Fruit fly (Drosophila melanogaster) whole organism, embryonic: ENCODE measurements around the gene Sirup.

Source experiments
- CG10543 ChIP-seq: fragments of 200-800 bp; sonication (Bioruptor generic); optimal IDR thresholded peaks from 3 replicates; lab custom pipeline; 2017; ENCODE audit warnings: missing biosample characterization, mild to moderate bottlenecking, missing genetic modification characterization, moderate library complexity
- CG1602 ChIP-seq: fragments of 200-800 bp; sonication (Bioruptor generic); optimal IDR thresholded peaks from 3 replicates; lab custom pipeline; 2016; ENCODE audit warnings: missing biosample characterization, missing genetic modification characterization
- CG17802 ChIP-seq: fragments of 200-800 bp; sonication (Bioruptor generic); optimal IDR thresholded peaks from 2 replicates; lab custom pipeline; 2018; ENCODE audit warnings: missing biosample characterization, mild to moderate bottlenecking, missing genetic modification characterization, moderate library complexity
- CHES-1-like ChIP-seq: fragments of 200-800 bp; sonication (Bioruptor generic); optimal IDR thresholded peaks from 2 replicates; lab custom pipeline; 2016; ENCODE audit warnings: missing biosample characterization, missing genetic modification characterization
- Hand ChIP-seq: fragments of 200-800 bp; sonication (Bioruptor generic); optimal IDR thresholded peaks from 2 replicates; lab custom pipeline; 2017; ENCODE audit warnings: mild to moderate bottlenecking, missing biosample characterization, missing genetic modification reagents, missing genetic modification characterization
- Sry-δ ChIP-seq: fragments of 200-800 bp; sonication (Bioruptor generic); optimal IDR thresholded peaks from 2 replicates; lab custom pipeline; 2016; ENCODE audit warnings: missing biosample characterization, missing genetic modification characterization
- Trl ChIP-seq, 3 experiments: fragments of >200 bp in 2 of 3; fragments of 200-800 bp in 1 of 3; sonication (Bioruptor generic) in 1 of 3; optimal IDR thresholded peaks; 2 replicates in 1 of 3; 3 replicates in 2 of 3; lab custom pipeline; 2016 to 2017; ENCODE audit warnings: missing biosample characterization in 1 of 3, missing genetic modification characterization in 1 of 3
- bab2 ChIP-seq: fragments of 200-800 bp; sonication (Bioruptor generic); optimal IDR thresholded peaks from 2 replicates; lab custom pipeline; 2016; ENCODE audit warnings: missing biosample characterization, missing genetic modification characterization
- slp2 ChIP-seq: fragments of 200-800 bp; sonication (Bioruptor generic); optimal IDR thresholded peaks from 2 replicates; lab custom pipeline; 2016; ENCODE audit warnings: missing biosample characterization, missing genetic modification characterization

DNA sequence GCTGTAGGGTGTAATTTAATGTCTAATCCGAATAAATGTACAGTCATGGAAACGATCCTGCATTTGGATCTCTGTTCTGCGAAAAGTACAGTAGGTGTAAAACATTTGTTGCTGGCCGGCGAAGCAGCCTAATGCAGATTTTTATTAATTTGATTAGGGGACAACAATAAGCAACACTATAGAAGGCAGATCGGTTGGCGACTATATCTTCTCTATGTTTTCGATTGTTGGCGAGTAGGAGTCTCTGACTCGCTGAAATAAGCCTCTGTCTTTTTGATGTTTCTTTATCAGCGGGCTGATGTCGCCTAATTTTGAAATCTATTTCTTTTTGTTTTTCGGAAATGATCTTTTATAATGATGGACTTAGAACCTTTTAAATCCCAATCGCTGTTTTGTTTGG, 31.4 kb downstream of the Sirup start:
- no peak for TF ChIP-seq CHES-1-like (GFP tag; lab: Kevin White, UChicago)
- TF ChIP-seq CG10543 (GFP tag; lab: Kevin White, UChicago) = no peak
- TF ChIP-seq Sry-δ (GFP tag; lab: Kevin White, UChicago) = peak; percentile 58
- no peak for TF ChIP-seq Trl (optimal IDR thresholded peaks at IDR 0.05; lab: Kevin White, UChicago)
- TF ChIP-seq Trl (GFP tag; optimal IDR thresholded peaks at IDR 0.05; lab: Kevin White, UChicago) = no peak
- TF ChIP-seq Hand = no peak
- TF ChIP-seq bab2 (GFP tag; lab: Kevin White, UChicago) = no peak
- no peak for TF ChIP-seq CG1602 (GFP tag; lab: Kevin White, UChicago)
- TF ChIP-seq slp2 (GFP tag; lab: Kevin White, UChicago) = no peak
- no peak for TF ChIP-seq CG17802
